Fruit fly (Drosophila melanogaster): Measurements from ENCODE around the gene CG2186.

The CG2186 gene

dm6 chrX:10815511-10816080, 41.9 kb upstream of the CG2186 start (continued):
- peak; percentile 99 for TF ChIP-seq cg (GFP tag; optimal IDR thresholded peaks at IDR 0.05)
- TF ChIP-seq D19A (tag; optimal IDR thresholded peaks at IDR 0.05): no peak
- TF ChIP-seq CG12299 (tag; optimal IDR thresholded peaks at IDR 0.05): no peak
- peak; percentile 92 for TF ChIP-seq CG8478 (optimal IDR thresholded peaks at IDR 0.05)
- TF ChIP-seq CG8765 (GFP tag; IDR thresholded peaks at IDR 0.05): 0 out of 2 replicates have a peak, but pooled peaks have one; percentile 13
- TF ChIP-seq CG9437 (GFP tag; optimal IDR thresholded peaks at IDR 0.05): peak; percentile 1
- peak; percentile 56 for TF ChIP-seq CG7745 (tag; optimal IDR thresholded peaks at IDR 0.05)
- no peak for TF ChIP-seq B-H1 (GFP tag; IDR thresholded peaks at IDR 0.05)
- no peak for TF ChIP-seq Vsx1 (GFP tag; optimal IDR thresholded peaks at IDR 0.05)
- no peak for TF ChIP-seq Spps (tag; optimal IDR thresholded peaks at IDR 0.05)
- TF ChIP-seq vfl (GFP tag; optimal IDR thresholded peaks at IDR 0.05): no peak
- TF ChIP-seq gem (tag; optimal IDR thresholded peaks at IDR 0.05): no peak
- no peak for TF ChIP-seq CG2678 (tag; optimal IDR thresholded peaks at IDR 0.05)
- no peak for TF ChIP-seq Dip2 (GFP tag; IDR thresholded peaks at IDR 0.05)
- TF ChIP-seq CG31441 (GFP tag; IDR thresholded peaks at IDR 0.05): no peak
- TF ChIP-seq CG1024 (GFP tag; IDR thresholded peaks at IDR 0.05): 0 out of 2 replicates have a peak, but pooled peaks have one; percentile 6
- no peak for TF ChIP-seq HLH3B (GFP tag; IDR thresholded peaks at IDR 0.05)
- no peak for TF ChIP-seq CG10209 (GFP tag; optimal IDR thresholded peaks at IDR 0.05)
- TF ChIP-seq grn (GFP tag; optimal IDR thresholded peaks at IDR 0.05): peak; percentile 35
- no peak for TF ChIP-seq CTCF (GFP tag; optimal IDR thresholded peaks at IDR 0.05)
- no peak for TF ChIP-seq btn (GFP tag; optimal IDR thresholded peaks at IDR 0.05)
- no peak for TF ChIP-seq Ravus (GFP tag; IDR thresholded peaks at IDR 0.05)
- peak; percentile 79 for TF ChIP-seq Med (GFP tag)
- no peak for TF ChIP-seq CoRest (tag; optimal IDR thresholded peaks at IDR 0.05)
- TF ChIP-seq Lim3 (GFP tag; IDR thresholded peaks at IDR 0.05): no peak
- 0 out of 2 replicates have a peak, but pooled peaks have one; percentile 16 for TF ChIP-seq tna (GFP tag; IDR thresholded peaks at IDR 0.05; ENCODE audit: partially characterized antibody)
- TF ChIP-seq vvl (GFP tag; IDR thresholded peaks at IDR 0.05): 0 out of 2 replicates have a peak, but pooled peaks have one; percentile 21
- peak; percentile 32; the same call in 1 of the 2 replicates for TF ChIP-seq ato (GFP tag; IDR thresholded peaks at IDR 0.05; ENCODE audit: partially characterized antibody)
- TF ChIP-seq kni (GFP tag; optimal IDR thresholded peaks at IDR 0.05): peak; percentile 13
- no peak; the same call in 2 of the 3 replicates for TF ChIP-seq row (GFP tag; IDR thresholded peaks at IDR 0.05)
- no peak for TF ChIP-seq H2.0 (GFP tag; IDR thresholded peaks at IDR 0.05)
- TF ChIP-seq so (GFP tag; IDR thresholded peaks at IDR 0.05): peak; percentile 17; the same call in 1 of the 3 replicates
- no peak for TF ChIP-seq Atf6 (GFP tag; IDR thresholded peaks at IDR 0.05)
- TF ChIP-seq Mrtf (GFP tag; IDR thresholded peaks at IDR 0.05): no peak
- TF ChIP-seq Deaf1 (tag; optimal IDR thresholded peaks at IDR 0.05): peak; percentile 84

dm6 chrX:10816856-10817255, 40.6 kb upstream of the CG2186 start:
- TF ChIP-seq psq (GFP tag; optimal IDR thresholded peaks at IDR 0.05) (no peak), kni (GFP tag; optimal IDR thresholded peaks at IDR 0.05) (peak; percentile 5), CG1832 (GFP tag; optimal IDR thresholded peaks at IDR 0.05) (peak; percentile 89), Nf-YC (tag; optimal IDR thresholded peaks at IDR 0.05) (peak; percentile 25), cg (GFP tag; optimal IDR thresholded peaks at IDR 0.05) (peak; percentile 94), Trl (optimal IDR thresholded peaks at IDR 0.05) (peak; percentile 27 to 31), Trl (GFP tag; optimal IDR thresholded peaks at IDR 0.05) (no peak), bigmax (GFP tag; optimal IDR thresholded peaks at IDR 0.05) (no peak), CG8290 (GFP tag; optimal IDR thresholded peaks at IDR 0.05) (no peak), CG8290 (tag; optimal IDR thresholded peaks at IDR 0.05) (peak in 1 of 2 experiments; percentile 15), Adf1 (GFP tag; IDR thresholded peaks at IDR 0.05) (peak; percentile 99), CG8478 (optimal IDR thresholded peaks at IDR 0.05) (peak; percentile 87), Usf (GFP tag; optimal IDR thresholded peaks at IDR 0.05) (no peak), CG42726 (GFP tag; IDR thresholded peaks at IDR 0.05; ENCODE audit: partially characterized antibody) (peak; percentile 65), abd-A (tag; optimal IDR thresholded peaks at IDR 0.05) (peak; percentile 70), crol (GFP tag; IDR thresholded peaks at IDR 0.05) (peak; percentile 96), pros (GFP tag; optimal IDR thresholded peaks at IDR 0.05) (peak; percentile 56), amos (GFP tag; IDR thresholded peaks at IDR 0.05; ENCODE audit: partially characterized antibody) (peak; percentile 45; the same call in 1 of the 2 replicates), Deaf1 (tag; optimal IDR thresholded peaks at IDR 0.05) (peak; percentile 62), z (GFP tag; IDR thresholded peaks at IDR 0.05) (peak; percentile 98), tgo (GFP tag; IDR thresholded peaks at IDR 0.05) (no peak), nerfin-2 (GFP tag; IDR thresholded peaks at IDR 0.05; ENCODE audit: partially characterized antibody) (peak; percentile 10; the same call in 1 of the 2 replicates)

Data from whole organism, embryonic.